Worm (Caenorhabditis elegans) whole organism, young adult: ENCODE measurements around the gene ZK863.8.

ENCODE experiments used
- B0019.2 ChIP-seq: fragments of 200-800 bp; sonication (Bioruptor generic); conservative IDR thresholded peaks from 2 replicates; pipeline ENCODE4 v1.3.6; 2022; ENCODE audit warnings: missing genetic modification reagents, missing genetic modification characterization, missing compliant biosample characterization
- B0336.3 ChIP-seq: fragments of 200-800 bp; sonication (Bioruptor generic); IDR thresholded peaks from 2 replicates; pipeline ENCODE4 v1.3.6; 2022; ENCODE audit warnings: missing genetic modification characterization, missing compliant biosample characterization
- F22D6.2 ChIP-seq: sonication (generic microtip); optimal IDR thresholded peaks from 2 replicates; lab custom pipeline; 2016; ENCODE audit warnings: mild to moderate bottlenecking, missing genetic modification characterization, missing compliant biosample characterization
- F39B2.1 ChIP-seq: fragments of 200-800 bp; sonication (Bioruptor generic); IDR thresholded peaks from 2 replicates; pipeline ENCODE4 v1.3.6; 2022; ENCODE audit warnings: missing genetic modification reagents, missing genetic modification characterization, missing compliant biosample characterization
- F52B5.7 ChIP-seq: sonication (generic microtip); optimal IDR thresholded peaks from 2 replicates; lab custom pipeline; 2016; ENCODE audit warnings: mild to moderate bottlenecking, missing genetic modification characterization, missing compliant biosample characterization
- Y53F4B.3 ChIP-seq: fragments of 200-800 bp; sonication (Bioruptor generic); IDR thresholded peaks from 2 replicates; pipeline ENCODE4 v1.3.6; 2022; ENCODE audit warnings: missing genetic modification reagents, missing genetic modification characterization, missing compliant biosample characterization
- Y53G8AR.9 ChIP-seq: fragments of 200-800 bp; sonication (Bioruptor generic); conservative IDR thresholded peaks from 2 replicates; pipeline ENCODE4 v1.3.6; 2022; ENCODE audit warnings: missing genetic modification reagents, missing genetic modification characterization, missing compliant biosample characterization
- Y67H2A.10 ChIP-seq: fragments of 200-800 bp; sonication (Bioruptor generic); conservative IDR thresholded peaks from 2 replicates; pipeline ENCODE4 v1.3.6; 2022; ENCODE audit warnings: missing genetic modification reagents, missing genetic modification characterization, missing compliant biosample characterization
- ZK185.1 ChIP-seq: sonication (generic microtip); optimal IDR thresholded peaks from 2 replicates; lab custom pipeline; 2016; ENCODE audit warnings: mild to moderate bottlenecking, missing genetic modification characterization, missing compliant biosample characterization; ENCODE audit not compliant: poor library complexity, severe bottlenecking
- akir-1 ChIP-seq: fragments of 200-800 bp; sonication (Bioruptor generic); optimal IDR thresholded peaks from 2 replicates; lab custom pipeline; 2018; ENCODE audit warnings: mild to moderate bottlenecking, missing genetic modification characterization, moderate library complexity, missing compliant biosample characterization
- ama-1 ChIP-seq, 3 experiments: fragments of 150-350 bp in 1 of 3; sonication (generic microtip) in 2 of 3; optimal IDR thresholded peaks; 2 replicates each; lab custom pipeline; 2014 to 2018; ENCODE audit warnings: missing biosample characterization in 2 of 3, missing genetic modification characterization in 2 of 3, missing genetic modification reagents in 2 of 3
- athp-1 ChIP-seq: sonication (generic microtip); optimal IDR thresholded peaks from 2 replicates; lab custom pipeline; 2017; ENCODE audit warnings: mild to moderate bottlenecking, missing genetic modification characterization, missing compliant biosample characterization
- attf-6 ChIP-seq: fragments of 200-800 bp; sonication (Bioruptor generic); IDR thresholded peaks from 2 replicates; pipeline ENCODE4 v1.3.6; 2022; ENCODE audit warnings: missing genetic modification reagents, missing genetic modification characterization, missing compliant biosample characterization
- bed-1 ChIP-seq: fragments of 200-800 bp; sonication (Bioruptor generic); IDR thresholded peaks from 2 replicates; pipeline ENCODE4 v1.3.6; 2022; ENCODE audit warnings: missing genetic modification reagents, missing genetic modification characterization, missing compliant biosample characterization
- cebp-2 ChIP-seq: fragments of 200-800 bp; sonication (Bioruptor generic); IDR thresholded peaks from 2 replicates; pipeline ENCODE4 v1.3.6; 2022; ENCODE audit warnings: missing genetic modification characterization, missing compliant biosample characterization
- dpl-1 ChIP-seq: fragments of 150-350 bp; optimal IDR thresholded peaks from 2 replicates; lab custom pipeline; 2014; ENCODE audit warnings: missing biosample characterization, missing genetic modification reagents, missing genetic modification characterization
- fkh-3 ChIP-seq: sonication (generic microtip); optimal IDR thresholded peaks from 2 replicates; lab custom pipeline; 2016; ENCODE audit warnings: mild to moderate bottlenecking, missing genetic modification characterization, missing compliant biosample characterization
- hlh-26 ChIP-seq: fragments of 200-800 bp; sonication (Bioruptor generic); conservative IDR thresholded peaks from 2 replicates; pipeline ENCODE4 v1.3.6; 2022; ENCODE audit warnings: missing genetic modification reagents, missing genetic modification characterization, missing compliant biosample characterization
- hrde-1 ChIP-seq: sonication (generic microtip); optimal IDR thresholded peaks from 2 replicates; lab custom pipeline; 2016; ENCODE audit warnings: missing genetic modification characterization, mild to moderate bottlenecking, missing compliant biosample characterization, moderate library complexity, missing genotype, missing genetic modification reagents, borderline replicate concordance
- lin-26 ChIP-seq: fragments of 200-800 bp; sonication (Bioruptor generic); IDR thresholded peaks from 2 replicates; pipeline ENCODE4 v1.3.6; 2022; ENCODE audit warnings: missing genetic modification reagents, missing genetic modification characterization, missing compliant biosample characterization
- lin-40 ChIP-seq: sonication (generic microtip); optimal IDR thresholded peaks from 2 replicates; lab custom pipeline; 2016; ENCODE audit warnings: missing genetic modification characterization, mild to moderate bottlenecking, missing compliant biosample characterization, missing genotype, missing genetic modification reagents
- lin-54 ChIP-seq: fragments of 200-800 bp; sonication (Bioruptor generic); optimal IDR thresholded peaks from 2 replicates; lab custom pipeline; 2018; ENCODE audit warnings: mild to moderate bottlenecking, missing genetic modification characterization, missing compliant biosample characterization
- lsy-27 ChIP-seq: sonication (generic microtip); optimal IDR thresholded peaks from 2 replicates; lab custom pipeline; 2017; ENCODE audit warnings: missing genetic modification characterization, mild to moderate bottlenecking, missing compliant biosample characterization, antibody characterized with exemption, missing genotype, borderline replicate concordance; ENCODE audit not compliant: insufficient read depth
- madf-6 ChIP-seq: fragments of 200-800 bp; sonication (Bioruptor generic); IDR thresholded peaks from 2 replicates; pipeline ENCODE4 v1.3.6; 2022; ENCODE audit warnings: missing genetic modification reagents, missing genetic modification characterization, missing compliant biosample characterization
- nfyb-1 ChIP-seq: fragments of 200-800 bp; sonication (Bioruptor generic); IDR thresholded peaks from 2 replicates; pipeline ENCODE4 v1.3.6; 2022; ENCODE audit warnings: missing genetic modification reagents, missing genetic modification characterization, missing compliant biosample characterization
- nhr-120 ChIP-seq: fragments of 200-800 bp; sonication (Bioruptor generic); IDR thresholded peaks from 2 replicates; pipeline ENCODE4 v1.3.6; 2022; ENCODE audit warnings: missing genetic modification characterization, missing compliant biosample characterization
- pha-4 ChIP-seq: fragments of 150-350 bp; sonication (generic microtip); optimal IDR thresholded peaks from 2 replicates; lab custom pipeline; 2014; ENCODE audit warnings: missing biosample characterization, missing genetic modification reagents, missing genetic modification characterization
- rcor-1 ChIP-seq: fragments of 200-800 bp; sonication (Bioruptor generic); IDR thresholded peaks from 2 replicates; pipeline ENCODE4 v1.3.6; 2022; ENCODE audit warnings: missing genetic modification reagents, missing genetic modification characterization, missing compliant biosample characterization
- repo-1 ChIP-seq: sonication (generic microtip); optimal IDR thresholded peaks from 2 replicates; lab custom pipeline; 2017; ENCODE audit warnings: mild to moderate bottlenecking, missing genetic modification characterization, missing compliant biosample characterization
- rpc-1 ChIP-seq, 2 experiments: fragments of 150-350 bp in 1 of 2; sonication (generic microtip) in 1 of 2; optimal IDR thresholded peaks; 2 replicates each; lab custom pipeline; 2014 to 2018; ENCODE audit warnings: missing biosample characterization in 1 of 2, missing genetic modification characterization in 1 of 2, missing genetic modification reagents in 1 of 2, missing genotype in 1 of 2
- snpc-1.1 ChIP-seq: sonication (generic microtip); optimal IDR thresholded peaks from 2 replicates; lab custom pipeline; 2017; ENCODE audit warnings: missing genetic modification characterization, mild to moderate bottlenecking, missing compliant biosample characterization, antibody characterized with exemption, moderate library complexity, missing genotype, missing genetic modification reagents; ENCODE audit not compliant: insufficient read depth
- somi-1 ChIP-seq: fragments of 200-800 bp; sonication (Bioruptor generic); optimal IDR thresholded peaks from 2 replicates; lab custom pipeline; 2018; ENCODE audit warnings: mild to moderate bottlenecking, missing genetic modification characterization, missing compliant biosample characterization
- sptf-2 ChIP-seq: fragments of 200-800 bp; sonication (Bioruptor generic); optimal IDR thresholded peaks from 2 replicates; lab custom pipeline; 2018; ENCODE audit warnings: mild to moderate bottlenecking, missing genetic modification characterization, missing compliant biosample characterization
- tlf-1 ChIP-seq: fragments of 200-800 bp; sonication (Bioruptor generic); optimal IDR thresholded peaks from 2 replicates; lab custom pipeline; 2018; ENCODE audit warnings: mild to moderate bottlenecking, missing genetic modification characterization, missing compliant biosample characterization
- unc-130 ChIP-seq: sonication (generic microtip); optimal IDR thresholded peaks from 2 replicates; lab custom pipeline; 2016; ENCODE audit warnings: missing genetic modification reagents, missing genetic modification characterization, missing compliant biosample characterization
- unc-62 ChIP-seq: fragments of 150-350 bp; optimal IDR thresholded peaks from 2 replicates; lab custom pipeline; 2014; ENCODE audit warnings: missing biosample characterization, missing genetic modification reagents, missing genetic modification characterization
- ztf-18 ChIP-seq: sonication (generic microtip); optimal IDR thresholded peaks from 2 replicates; lab custom pipeline; 2016; ENCODE audit warnings: missing genotype, mild to moderate bottlenecking, missing genetic modification characterization, missing compliant biosample characterization
- ztf-26 ChIP-seq: sonication (generic microtip); optimal IDR thresholded peaks from 2 replicates; lab custom pipeline; 2017; ENCODE audit warnings: missing genetic modification characterization, missing compliant biosample characterization
- ztf-28 ChIP-seq: fragments of 200-800 bp; sonication (Bioruptor generic); IDR thresholded peaks from 2 replicates; pipeline ENCODE4 v1.3.6; 2022; ENCODE audit warnings: missing genetic modification reagents, missing genetic modification characterization, missing compliant biosample characterization
- ztf-3 ChIP-seq: fragments of 200-800 bp; sonication (Bioruptor generic); optimal IDR thresholded peaks from 2 replicates; lab custom pipeline; 2018; ENCODE audit warnings: mild to moderate bottlenecking, missing genetic modification characterization, missing compliant biosample characterization

ZK863.8 gene

ce11 chrV:12162906-12163305 is 24.4 kb downstream of the ZK863.8 start, which contains the start of gene srj-4:
Gene srj-4 (plus strand): TSS chrV:12163206.
- TF ChIP-seq lsy-27 (tag; lab: Kevin White, UChicago) = no peak
- no peak for TF ChIP-seq fkh-3 (tag; lab: Kevin White, UChicago)
- TF ChIP-seq ama-1 (optimal IDR thresholded peaks at IDR 0.05; lab: Kevin White, UChicago) = no peak
- no peak for TF ChIP-seq ama-1 (GFP tag; optimal IDR thresholded peaks at IDR 0.05; lab: Kevin White, UChicago)
- TF ChIP-seq akir-1 (GFP tag; lab: Kevin White, UChicago) = no peak
- TF ChIP-seq snpc-1.1 (tag; lab: Kevin White, UChicago) = no peak
- no peak for TF ChIP-seq attf-6
- no peak for TF ChIP-seq ztf-28 (GFP tag; lab: Robert Waterston, UW)
- no peak for TF ChIP-seq unc-62 (GFP tag; lab: Kevin White, UChicago)
- TF ChIP-seq cebp-2 (GFP tag; lab: Robert Waterston, UW) = no peak
- no peak for TF ChIP-seq hlh-26 (GFP tag; lab: Robert Waterston, UW)
- no peak for TF ChIP-seq hrde-1 (tag; lab: Kevin White, UChicago)
- no peak for TF ChIP-seq F22D6.2 (tag; lab: Kevin White, UChicago)
- TF ChIP-seq unc-130 = no peak

ce11 chrV:12162220-12162619 is 25.1 kb downstream of the ZK863.8 start, which contains the start of gene C27A7.5:
Gene C27A7.5 (minus strand): TSS chrV:12162320.
- no peak for TF ChIP-seq lin-26 (GFP tag; lab: Robert Waterston, UW)
- TF ChIP-seq tlf-1 (GFP tag; lab: Kevin White, UChicago) = no peak
- TF ChIP-seq hrde-1 (tag; lab: Kevin White, UChicago) = no peak
- TF ChIP-seq nhr-120 (GFP tag; lab: Robert Waterston, UW) = no peak
- TF ChIP-seq cebp-2 (GFP tag; lab: Robert Waterston, UW) = no peak
- TF ChIP-seq ztf-3 = no peak
- TF ChIP-seq Y67H2A.10 (GFP tag; lab: Robert Waterston, UW) = no peak
- TF ChIP-seq lin-54 (GFP tag; lab: Kevin White, UChicago) = no peak
- TF ChIP-seq nfyb-1 (GFP tag; lab: Robert Waterston, UW) = no peak
- no peak for TF ChIP-seq pha-4 (tag; lab: Kevin White, UChicago)
- TF ChIP-seq B0019.2 (GFP tag; lab: Robert Waterston, UW) = no peak
- TF ChIP-seq somi-1 = no peak
- TF ChIP-seq dpl-1 = no peak
- no peak for TF ChIP-seq ztf-18 (tag; lab: Kevin White, UChicago)
- no peak for TF ChIP-seq lin-40 (tag; lab: Kevin White, UChicago)
- no peak for TF ChIP-seq athp-1
- TF ChIP-seq sptf-2 (GFP tag; lab: Kevin White, UChicago) = no peak
- no peak for TF ChIP-seq ztf-26
- TF ChIP-seq ZK185.1 (tag; lab: Kevin White, UChicago) = no peak
- TF ChIP-seq B0336.3 = no peak

- TF ChIP-seq repo-1 (tag; lab: Kevin White, UChicago) = no peak
- no peak for TF ChIP-seq unc-62 (GFP tag; lab: Kevin White, UChicago)
- no peak for TF ChIP-seq hlh-26 (GFP tag; lab: Robert Waterston, UW)
- no peak for TF ChIP-seq F39B2.1
- TF ChIP-seq rcor-1 = no peak
- TF ChIP-seq Y53F4B.3 (GFP tag; lab: Robert Waterston, UW) = no peak
- no peak for TF ChIP-seq madf-6 (GFP tag; lab: Robert Waterston, UW)
- TF ChIP-seq bed-1 (GFP tag; lab: Robert Waterston, UW) = no peak
- TF ChIP-seq rpc-1 (optimal IDR thresholded peaks at IDR 0.05; lab: Kevin White, UChicago) = no peak
- TF ChIP-seq rpc-1 (tag; optimal IDR thresholded peaks at IDR 0.05; lab: Kevin White, UChicago) = no peak
- no peak for TF ChIP-seq Y53G8AR.9 (GFP tag; lab: Robert Waterston, UW)
- no peak for TF ChIP-seq F52B5.7 (tag; lab: Kevin White, UChicago)
Measured at ce11 chrV:12161157-12161556, 26.2 kb downstream of the ZK863.8 start.
